Fruit fly (Drosophila melanogaster): Measurements from ENCODE around the gene AGO2.
A peak's percentile ranks its signal among the peaks of the same experiment; 100 is the strongest.

The AGO2 gene

dm6 chr3L:15517508-15517907 lies 36.4 kb upstream of the AGO2 start:
- TF ChIP-seq noc (tag; optimal IDR thresholded peaks at IDR 0.05), result no peak

- no peak for TF ChIP-seq noc (tag; optimal IDR thresholded peaks at IDR 0.05)
These were observed 35.6 kb upstream of the AGO2 start for dm6 chr3L:15518344-15518743.

dm6 chr3L:15519492-15519891 lies 34.4 kb upstream of the AGO2 start, which contains the start of gene mex1:
Gene mex1 (minus strand): TSS chr3L:15519592.
- no peak for TF ChIP-seq noc (tag; optimal IDR thresholded peaks at IDR 0.05)

dm6 chr3L:15519920-15520319 lies 34.0 kb upstream of the AGO2 start:
- TF ChIP-seq noc (tag; optimal IDR thresholded peaks at IDR 0.05), result no peak

- no peak for TF ChIP-seq noc (tag; optimal IDR thresholded peaks at IDR 0.05)
These were observed 33.6 kb upstream of the AGO2 start, which contains the start of gene yellow-k for dm6 chr3L:15520320-15520719. Gene yellow-k (plus strand): TSS chr3L:15520620.

dm6 chr3L:15523806-15524346 lies 30.0 kb upstream of the AGO2 start, which contains the start of gene CG7945:
Gene CG7945 (minus strand): TSS chr3L:15524137.
- no peak for TF ChIP-seq noc (tag; optimal IDR thresholded peaks at IDR 0.05)

- no peak for TF ChIP-seq noc (tag; optimal IDR thresholded peaks at IDR 0.05)
These were observed 28.8 kb upstream of the AGO2 start, which contains the start of gene CG33986 for dm6 chr3L:15525153-15525552. Gene CG33986 (minus strand): TSS chr3L:15525253.

- TF ChIP-seq noc (tag; optimal IDR thresholded peaks at IDR 0.05), result no peak
These were observed 27.2 kb upstream of the AGO2 start, which contains the start of gene CG33985 for dm6 chr3L:15526712-15527111. Gene CG33985 (minus strand): TSS chr3L:15526812.

- TF ChIP-seq noc (tag; optimal IDR thresholded peaks at IDR 0.05), result no peak
These were observed 26.5 kb upstream of the AGO2 start, which contains the start of gene CG42729 for dm6 chr3L:15527416-15527815. Gene CG42729 (minus strand): TSS chr3L:15527516.

dm6 chr3L:15528096-15528495 lies 25.8 kb upstream of the AGO2 start, which contains the start of gene CG42728:
Gene CG42728 (minus strand): TSS chr3L:15528196.
- TF ChIP-seq noc (tag; optimal IDR thresholded peaks at IDR 0.05), result no peak

dm6 chr3L:15529143-15529542 lies 24.8 kb upstream of the AGO2 start, which contains the start of gene obst-H:
Gene obst-H (minus strand): TSS chr3L:15529243.
- no peak for TF ChIP-seq noc (tag; optimal IDR thresholded peaks at IDR 0.05)

- peak; percentile 71 for TF ChIP-seq noc (tag; optimal IDR thresholded peaks at IDR 0.05)
These were observed 23.8 kb upstream of the AGO2 start for dm6 chr3L:15530071-15530470.

dm6 chr3L:15530638-15531225 lies 23.2 kb upstream of the AGO2 start:
- TF ChIP-seq noc (tag; optimal IDR thresholded peaks at IDR 0.05), result no peak

dm6 chr3L:15531423-15532325 lies 22.2 kb upstream of the AGO2 start, which contains the start of gene CG43248:
Gene CG43248 (minus strand): TSS chr3L:15531473.
- TF ChIP-seq noc (tag; optimal IDR thresholded peaks at IDR 0.05), result peak; percentile 80

dm6 chr3L:15532368-15533030 lies 21.4 kb upstream of the AGO2 start:
- no peak for TF ChIP-seq noc (tag; optimal IDR thresholded peaks at IDR 0.05)
